Worm (Caenorhabditis elegans) whole organism, L4 larva: ENCODE measurements around the gene T22B7.22.

Source experiments
- R02D3.7 ChIP-seq: fragments of 150-350 bp; sonication (generic microtip); optimal IDR thresholded peaks from 3 replicates; lab custom pipeline; 2014; ENCODE audit warnings: missing biosample characterization, missing genetic modification characterization
- ZK546.5 ChIP-seq, 2 experiments: sonication (generic microtip); optimal IDR thresholded peaks; 2 replicates each; lab custom pipeline; 2017; ENCODE audit warnings: missing biosample characterization in 2 of 2, missing genetic modification characterization in 2 of 2
- cey-2 ChIP-seq: sonication (generic microtip); optimal IDR thresholded peaks from 3 replicates; lab custom pipeline; 2017; ENCODE audit warnings: missing genetic modification characterization, mild to moderate bottlenecking, missing compliant biosample characterization, antibody characterized with exemption, borderline replicate concordance; ENCODE audit not compliant: insufficient read depth
- lin-13 ChIP-seq: fragments of 150-350 bp; optimal IDR thresholded peaks from 2 replicates; lab custom pipeline; 2014; ENCODE audit warnings: missing biosample characterization, missing genetic modification reagents, missing genetic modification characterization
- lsy-2 ChIP-seq, 2 experiments: fragments of 150-350 bp in 1 of 2; sonication (generic microtip) in 1 of 2; optimal IDR thresholded peaks; 2 replicates each; lab custom pipeline; 2014 to 2017; ENCODE audit warnings: missing biosample characterization in 2 of 2, missing genetic modification characterization in 2 of 2
- nhr-10 ChIP-seq: fragments of 150-350 bp; optimal IDR thresholded peaks from 2 replicates; lab custom pipeline; 2014; ENCODE audit warnings: missing biosample characterization, missing genetic modification characterization
- pha-4 ChIP-seq, 2 experiments: fragments of 150-350 bp in 1 of 2; fragments of 200-800 bp in 1 of 2; sonication (Bioruptor generic) in 1 of 2; IDR thresholded peaks in 1 of 2; optimal IDR thresholded peaks in 1 of 2; 2 replicates each; pipeline versions ENCODE4 v1.3.6 to Lab custom; 2014 to 2022; ENCODE audit warnings: missing genetic modification characterization in 2 of 2, missing genetic modification reagents in 2 of 2, missing biosample characterization in 1 of 2, missing compliant biosample characterization in 1 of 2
- unc-62 ChIP-seq, 3 experiments: fragments of 150-350 bp in 1 of 3; sonication (generic microtip); optimal IDR thresholded peaks in 2 of 3; peaks in 1 of 3; 1 replicate in 1 of 3; 2 replicates in 2 of 3; lab custom pipeline; 2014 to 2017; ENCODE audit warnings: missing biosample characterization in 3 of 3, missing genetic modification characterization in 3 of 3, missing genetic modification reagents in 3 of 3, missing genotype in 1 of 3

- TF ChIP-seq pha-4 (GFP tag; IDR thresholded peaks at IDR 0.05; lab: Robert Waterston, UW) = no peak
- no peak for TF ChIP-seq pha-4 (tag; optimal IDR thresholded peaks at IDR 0.05; lab: Kevin White, UChicago)
- no peak for TF ChIP-seq nhr-10 (tag; lab: Kevin White, UChicago)
- TF ChIP-seq ZK546.5 (tag; optimal IDR thresholded peaks at IDR 0.05; lab: Kevin White, UChicago) = no peak
- peak in 1 of 2 experiments; percentile 93 for TF ChIP-seq unc-62 (GFP tag; optimal IDR thresholded peaks at IDR 0.05 in 1 of 2; lab: Kevin White, UChicago)
- no peak for TF ChIP-seq unc-62 (tag; optimal IDR thresholded peaks at IDR 0.05; lab: Kevin White, UChicago)
- TF ChIP-seq cey-2 = no peak
- no peak for TF ChIP-seq R02D3.7
- no peak for TF ChIP-seq lsy-2 (tag; optimal IDR thresholded peaks at IDR 0.05; lab: Kevin White, UChicago)
- no peak for TF ChIP-seq lin-13
These were observed 35.6 kb downstream of the T22B7.22 start for ce11 chrX:5695416-5695815.
